Worm (Caenorhabditis elegans) whole organism, L4 larva: Measurements from ENCODE around the gene fbxb-104.

Experiments used
- F26F4.8 ChIP-seq: fragments of 200-800 bp; sonication (Bioruptor generic); conservative IDR thresholded peaks from 2 replicates; pipeline ENCODE4 v1.3.6; 2022; ENCODE audit warnings: missing genetic modification characterization, missing compliant biosample characterization
- ZK546.5 ChIP-seq, 2 experiments: sonication (generic microtip); optimal IDR thresholded peaks; 2 replicates each; lab custom pipeline; 2017; ENCODE audit warnings: missing biosample characterization in 2 of 2, missing genetic modification characterization in 2 of 2
- ceh-28 ChIP-seq: fragments of 150-350 bp; optimal IDR thresholded peaks from 2 replicates; lab custom pipeline; 2014; ENCODE audit warnings: missing biosample characterization, missing genetic modification reagents, missing genetic modification characterization
- ceh-82 ChIP-seq: sonication (generic microtip); optimal IDR thresholded peaks from 2 replicates; lab custom pipeline; 2017; ENCODE audit warnings: missing biosample characterization, missing genetic modification characterization
- fkh-10 ChIP-seq: fragments of 150-350 bp; optimal IDR thresholded peaks from 2 replicates; lab custom pipeline; 2014; ENCODE audit warnings: missing biosample characterization, missing genetic modification reagents, missing genetic modification characterization
- hmg-1.1 ChIP-seq: fragments of 200-800 bp; sonication (Bioruptor generic); IDR thresholded peaks from 2 replicates; pipeline ENCODE4 v1.3.6; 2022; ENCODE audit warnings: missing genetic modification reagents, missing genetic modification characterization, missing compliant biosample characterization
- mdl-1 ChIP-seq, 2 experiments: fragments of 150-350 bp in 1 of 2; sonication (generic microtip) in 1 of 2; optimal IDR thresholded peaks; 2 replicates each; lab custom pipeline; 2014 to 2017; ENCODE audit warnings: missing biosample characterization in 2 of 2, missing genetic modification characterization in 2 of 2
- mdt-29 ChIP-seq: fragments of 200-800 bp; sonication (Bioruptor generic); IDR thresholded peaks from 2 replicates; pipeline ENCODE4 v1.3.6; 2022; ENCODE audit warnings: missing genetic modification reagents, missing genetic modification characterization, missing compliant biosample characterization
- nhr-11 ChIP-seq: fragments of 150-350 bp; optimal IDR thresholded peaks from 2 replicates; lab custom pipeline; 2014; ENCODE audit warnings: missing biosample characterization, missing genetic modification characterization
- skn-1 ChIP-seq: fragments of 150-350 bp; optimal IDR thresholded peaks from 2 replicates; lab custom pipeline; 2014; ENCODE audit warnings: missing biosample characterization, missing genetic modification characterization
- unc-130 ChIP-seq: sonication (generic microtip); optimal IDR thresholded peaks from 2 replicates; lab custom pipeline; 2016; ENCODE audit warnings: missing genetic modification reagents, missing genetic modification characterization, missing compliant biosample characterization
- unc-62 ChIP-seq, 3 experiments: fragments of 150-350 bp in 1 of 3; sonication (generic microtip); optimal IDR thresholded peaks in 2 of 3; peaks in 1 of 3; 1 replicate in 1 of 3; 2 replicates in 2 of 3; lab custom pipeline; 2014 to 2017; ENCODE audit warnings: missing biosample characterization in 3 of 3, missing genetic modification characterization in 3 of 3, missing genetic modification reagents in 3 of 3, missing genotype in 1 of 3
- ztf-11 ChIP-seq: fragments of 150-350 bp; optimal IDR thresholded peaks from 2 replicates; lab custom pipeline; 2014; ENCODE audit warnings: missing biosample characterization, missing genetic modification characterization

DNA sequence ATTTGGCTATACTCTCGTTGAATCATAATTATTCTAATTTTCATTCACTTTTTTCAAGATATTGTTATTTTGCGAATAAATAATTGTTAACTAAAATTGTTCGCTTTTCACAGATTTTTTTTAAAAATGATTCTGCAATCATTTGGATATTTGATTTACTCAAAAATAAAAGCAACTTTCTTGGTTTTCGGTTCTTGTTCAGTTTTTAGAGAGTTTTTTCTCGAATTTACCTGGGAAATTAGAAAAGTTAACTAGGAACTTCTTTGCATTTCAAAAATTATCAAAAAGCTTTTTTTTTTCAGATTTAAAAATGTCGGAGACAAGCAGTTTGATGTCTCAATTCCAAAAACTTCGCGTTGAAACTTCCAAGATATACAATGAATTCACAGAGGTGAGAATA lies 30.4 kb downstream of the fbxb-104 start, which contains the start of the genes C16C8.20 and gldi-6:
- TF ChIP-seq unc-130: no peak
- TF ChIP-seq ceh-82 (tag; lab: Kevin White, UChicago): no peak
- TF ChIP-seq ceh-28 (tag; lab: Kevin White, UChicago): no peak
- no peak for TF ChIP-seq F26F4.8 (GFP tag; lab: Robert Waterston, UW)
- TF ChIP-seq skn-1 (tag; lab: Kevin White, UChicago): no peak
- no peak for TF ChIP-seq nhr-11
- TF ChIP-seq ztf-11 (tag; lab: Kevin White, UChicago): no peak
- no peak for TF ChIP-seq unc-62 (GFP tag; optimal IDR thresholded peaks at IDR 0.05 in 1 of 2; lab: Kevin White, UChicago)
- TF ChIP-seq unc-62 (tag; optimal IDR thresholded peaks at IDR 0.05; lab: Kevin White, UChicago): no peak
- TF ChIP-seq ZK546.5 (tag; optimal IDR thresholded peaks at IDR 0.05; lab: Kevin White, UChicago): no peak
- no peak for TF ChIP-seq mdl-1 (tag; optimal IDR thresholded peaks at IDR 0.05; lab: Kevin White, UChicago)
- TF ChIP-seq fkh-10 (GFP tag; lab: Kevin White, UChicago): no peak
- no peak for TF ChIP-seq hmg-1.1 (GFP tag; lab: Robert Waterston, UW)
- TF ChIP-seq mdt-29: no peak
